Worm (Caenorhabditis elegans): ENCODE measurements around the gene K07F5.16.

DNA sequence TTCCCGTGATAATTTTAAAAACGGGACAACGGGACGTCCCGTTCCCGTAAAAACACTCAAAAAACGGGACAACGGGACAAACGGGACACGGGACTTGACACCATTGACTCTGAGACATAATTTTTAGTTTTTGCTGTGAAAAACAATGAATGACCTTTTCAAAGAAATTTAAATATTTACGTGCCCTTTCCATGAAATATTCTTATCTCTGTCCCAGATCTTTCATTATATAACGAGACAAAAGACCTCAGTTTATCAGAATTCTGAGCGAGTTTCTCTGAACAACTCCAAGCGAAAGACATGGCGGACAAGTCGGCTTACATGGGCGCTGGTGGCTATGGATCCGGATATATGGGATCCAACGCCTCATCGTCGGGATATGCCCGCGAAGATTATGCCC is 20.2 kb upstream of the K07F5.16 start, which contains the start of gene nspd-2:
- TF ChIP-seq snpc-4 (GFP tag; optimal IDR thresholded peaks at IDR 0.05), result no peak
- TF ChIP-seq snpc-4 (tag; optimal IDR thresholded peaks at IDR 0.05), result no peak
- TF ChIP-seq pha-4 (tag; optimal IDR thresholded peaks at IDR 0.05), result no peak
- no peak for TF ChIP-seq chd-7 (tag; optimal IDR thresholded peaks at IDR 0.05)

Data from whole organism, young adult.